Fruit fly (Drosophila melanogaster) whole organism, prepupa: Measurements from ENCODE around the gene CG3841.

Experiments used
- CG11294 ChIP-seq: fragments of 200-800 bp; sonication (Bioruptor generic); IDR thresholded peaks from 2 replicates; pipeline ENCODE4 v1.3.6; 2022; ENCODE audit warnings: missing biosample characterization, missing genetic modification characterization
- CG6163 ChIP-seq: fragments of 200-800 bp; sonication (Bioruptor generic); IDR thresholded peaks from 3 replicates; pipeline ENCODE4 v1.3.6; 2022; ENCODE audit warnings: missing biosample characterization, missing genetic modification characterization
- CG8632 ChIP-seq: fragments of 200-800 bp; sonication (Bioruptor generic); optimal IDR thresholded peaks from 3 replicates; lab custom pipeline; 2016; ENCODE audit warnings: missing biosample characterization, missing genetic modification characterization
- Sox102F ChIP-seq: fragments of 200-800 bp; sonication (Bioruptor generic); optimal IDR thresholded peaks from 2 replicates; lab custom pipeline; 2016; ENCODE audit warnings: missing biosample characterization, mild to moderate bottlenecking, missing genetic modification characterization
- Sox14 ChIP-seq: fragments of 200-800 bp; sonication (Bioruptor generic); optimal IDR thresholded peaks from 3 replicates; lab custom pipeline; 2016; ENCODE audit warnings: missing biosample characterization, missing genetic modification characterization
- eg ChIP-seq: fragments of 200-800 bp; sonication (Bioruptor generic); IDR thresholded peaks from 3 replicates; pipeline ENCODE4 v1.3.6; 2022; ENCODE audit warnings: missing biosample characterization, missing genetic modification characterization
- fkh ChIP-seq: fragments of 200-800 bp; sonication (Bioruptor generic); optimal IDR thresholded peaks from 3 replicates; lab custom pipeline; 2017; ENCODE audit warnings: missing biosample characterization, mild to moderate bottlenecking, missing genetic modification characterization, moderate library complexity
- lz ChIP-seq: fragments of 200-800 bp; sonication (Bioruptor generic); optimal IDR thresholded peaks from 3 replicates; lab custom pipeline; 2016; ENCODE audit warnings: missing biosample characterization, missing genetic modification characterization
- net ChIP-seq: fragments of 200-800 bp; sonication (Bioruptor generic); optimal IDR thresholded peaks from 3 replicates; lab custom pipeline; 2016; ENCODE audit warnings: missing biosample characterization, missing genetic modification characterization

dm6 chr2L:9616654-9617053 is 27.4 kb downstream of the CG3841 start:
- peak; percentile 13; the same call in 1 of the 2 replicates for TF ChIP-seq CG11294
- TF ChIP-seq CG6163 (GFP tag; lab: Robert Waterston, UW), result peak; percentile 72; the same call in 2 of the 3 replicates
- no peak for TF ChIP-seq net (GFP tag; lab: Kevin White, UChicago)
- TF ChIP-seq Sox102F (GFP tag; lab: Kevin White, UChicago), result peak; percentile 38
- TF ChIP-seq CG8632 (GFP tag; lab: Kevin White, UChicago), result no peak
- peak; percentile 29 for TF ChIP-seq lz
- TF ChIP-seq Sox14, result peak; percentile 22
- TF ChIP-seq eg (GFP tag; lab: Robert Waterston, UW), result peak; percentile 71
- no peak for TF ChIP-seq fkh (GFP tag; lab: Kevin White, UChicago)
